Fruit fly (Drosophila melanogaster) whole organism, wandering third instar larva: ENCODE results near the gene SPH93.

Experiments
- Abd-B ChIP-seq: fragments of >200 bp; optimal IDR thresholded peaks from 2 replicates; lab custom pipeline; 2017; ENCODE audit warnings: missing biosample characterization, missing genetic modification characterization
- Dif ChIP-seq: fragments of 200-275, 200-300 bp; sonication (Bioruptor generic); optimal IDR thresholded peaks from 2 replicates; lab custom pipeline; 2018; ENCODE audit warnings: missing biosample characterization, missing genetic modification characterization; ENCODE audit not compliant: partially characterized antibody
- Hnf4 ChIP-seq: fragments of 200-800 bp; sonication (Bioruptor generic); optimal IDR thresholded peaks from 2 replicates; lab custom pipeline; 2016; ENCODE audit warnings: missing biosample characterization, mild to moderate bottlenecking, missing genetic modification characterization
- Hr78 ChIP-seq: fragments of >200 bp; optimal IDR thresholded peaks from 2 replicates; lab custom pipeline; 2017; ENCODE audit warnings: missing biosample characterization, missing genetic modification characterization
- Jra ChIP-seq: sonication (Bioruptor generic); optimal IDR thresholded peaks from 2 replicates; lab custom pipeline; 2016; ENCODE audit warnings: missing biosample characterization, missing genetic modification characterization
- br ChIP-seq: fragments of 200-800 bp; sonication (Bioruptor generic); optimal IDR thresholded peaks from 2 replicates; lab custom pipeline; 2016; ENCODE audit warnings: missing biosample characterization, missing genetic modification characterization
- dsf ChIP-seq: sonication (Bioruptor generic); optimal IDR thresholded peaks from 2 replicates; lab custom pipeline; 2016; ENCODE audit warnings: missing biosample characterization, missing genetic modification characterization, borderline replicate concordance
- psq ChIP-seq: fragments of 200-800 bp; sonication (Bioruptor generic); optimal IDR thresholded peaks from 3 replicates; lab custom pipeline; 2017; ENCODE audit warnings: missing biosample characterization, mild to moderate bottlenecking, missing genetic modification characterization, moderate library complexity
- sv ChIP-seq: fragments of 200-800 bp; sonication (Bioruptor generic); optimal IDR thresholded peaks from 3 replicates; lab custom pipeline; 2016; ENCODE audit warnings: missing biosample characterization, missing genetic modification characterization
- tai ChIP-seq: sonication (Bioruptor generic); optimal IDR thresholded peaks from 2 replicates; lab custom pipeline; 2016; ENCODE audit warnings: missing biosample characterization, missing genetic modification characterization

dm6 chr2L:17471524-17471923 lies 15.8 kb upstream of the SPH93 start, which contains the start of gene Sgt:
- no peak for TF ChIP-seq psq
- no peak for TF ChIP-seq Hr78 (GFP tag; lab: Kevin White, UChicago)
- no peak for TF ChIP-seq Hnf4 (GFP tag; lab: Kevin White, UChicago)
- no peak for TF ChIP-seq dsf (GFP tag; lab: Kevin White, UChicago)
- TF ChIP-seq Abd-B (GFP tag; lab: Kevin White, UChicago): no peak
- peak; percentile 22 for TF ChIP-seq Dif (GFP tag; lab: Kevin White, UChicago)
- TF ChIP-seq tai (GFP tag; lab: Kevin White, UChicago): no peak
- TF ChIP-seq br (GFP tag; lab: Kevin White, UChicago): no peak
- no peak for TF ChIP-seq Jra
- TF ChIP-seq sv: no peak
